Fruit fly (Drosophila melanogaster) whole organism, embryonic: Measurements from ENCODE around the gene CG32281.

Source experiments
- Atf-2 ChIP-seq: fragments of 200-800 bp; sonication (Bioruptor generic); optimal IDR thresholded peaks from 2 replicates; lab custom pipeline; 2016; ENCODE audit warnings: missing biosample characterization, missing genetic modification characterization
- Bteb2 ChIP-seq: fragments of 200-800 bp; sonication (Bioruptor generic); optimal IDR thresholded peaks from 2 replicates; lab custom pipeline; 2016; ENCODE audit warnings: missing biosample characterization, missing genetic modification characterization
- CG10147 ChIP-seq: fragments of 200-800 bp; sonication (Bioruptor generic); optimal IDR thresholded peaks from 2 replicates; lab custom pipeline; 2019; ENCODE audit warnings: missing biosample characterization, mild to moderate bottlenecking, missing genetic modification characterization, moderate library complexity
- CG11085 ChIP-seq: fragments of 200-800 bp; sonication (Bioruptor generic); IDR thresholded peaks from 2 replicates; pipeline ENCODE4 v1.3.6; 2022; ENCODE audit warnings: missing biosample characterization, missing genetic modification characterization
- CG14667 ChIP-seq: fragments of 200-800 bp; sonication (Bioruptor generic); IDR thresholded peaks from 2 replicates; pipeline ENCODE4 v1.3.6; 2022; ENCODE audit warnings: missing biosample characterization, missing genetic modification characterization
- CG14860 ChIP-seq: fragments of 200-800 bp; sonication (Bioruptor generic); IDR thresholded peaks from 3 replicates; pipeline ENCODE4 v1.3.6; 2022; ENCODE audit warnings: missing biosample characterization, missing genetic modification characterization; ENCODE audit not compliant: partially characterized antibody
- CG1529 ChIP-seq: fragments of 200-800 bp; sonication (Bioruptor generic); optimal IDR thresholded peaks from 3 replicates; lab custom pipeline; 2018; ENCODE audit warnings: missing biosample characterization, missing genetic modification characterization
- CG2116 ChIP-seq: fragments of 200-800 bp; sonication (Bioruptor generic); optimal IDR thresholded peaks from 3 replicates; lab custom pipeline; 2018; ENCODE audit warnings: missing biosample characterization, mild to moderate bottlenecking, missing genetic modification characterization
- CG30020 ChIP-seq: fragments of 200-800 bp; optimal IDR thresholded peaks from 2 replicates; lab custom pipeline; 2019; ENCODE audit warnings: missing biosample characterization, mild to moderate bottlenecking, missing genetic modification characterization, moderate library complexity
- CG30431 ChIP-seq: fragments of 200-800 bp; sonication (Bioruptor generic); optimal IDR thresholded peaks from 2 replicates; lab custom pipeline; 2017; ENCODE audit warnings: missing biosample characterization, missing genetic modification characterization
- CG32532 ChIP-seq: fragments of 200-800 bp; sonication (Bioruptor generic); IDR thresholded peaks from 2 replicates; pipeline ENCODE4 v1.3.6; 2022; ENCODE audit warnings: missing biosample characterization, missing genetic modification characterization
- CG34224 ChIP-seq: fragments of 200-800 bp; sonication (Bioruptor generic); IDR thresholded peaks from 3 replicates; pipeline ENCODE4 v1.3.6; 2022; ENCODE audit warnings: missing biosample characterization, missing genetic modification characterization; ENCODE audit not compliant: partially characterized antibody
- CG42726 ChIP-seq: fragments of 200-800 bp; sonication (Bioruptor generic); IDR thresholded peaks from 2 replicates; pipeline ENCODE4 v1.3.6; 2022; ENCODE audit warnings: missing biosample characterization, missing genetic modification characterization; ENCODE audit not compliant: partially characterized antibody
- CG8765 ChIP-seq: fragments of 200-800 bp; sonication (Bioruptor generic); IDR thresholded peaks from 2 replicates; pipeline ENCODE4 v1.3.6; 2022; ENCODE audit warnings: missing biosample characterization, missing genetic modification characterization
- CG9932 ChIP-seq: fragments of 200-800 bp; sonication (Bioruptor generic); IDR thresholded peaks from 2 replicates; pipeline ENCODE4 v1.3.6; 2022; ENCODE audit warnings: missing biosample characterization, missing genetic modification characterization
- CHES-1-like ChIP-seq: fragments of 200-800 bp; sonication (Bioruptor generic); optimal IDR thresholded peaks from 2 replicates; lab custom pipeline; 2016; ENCODE audit warnings: missing biosample characterization, missing genetic modification characterization
- Dbx ChIP-seq: fragments of 200-800 bp; sonication (Bioruptor generic); IDR thresholded peaks from 3 replicates; pipeline ENCODE4 v1.3.6; 2022; ENCODE audit warnings: missing biosample characterization, missing genetic modification characterization
- Dref ChIP-seq: fragments of 200-800 bp; sonication (Bioruptor generic); IDR thresholded peaks from 2 replicates; pipeline ENCODE4 v1.3.6; 2022; ENCODE audit warnings: missing biosample characterization, missing genetic modification characterization
- Gsc ChIP-seq: fragments of 200-800 bp; sonication (Bioruptor generic); IDR thresholded peaks from 2 replicates; pipeline ENCODE4 v1.3.6; 2022; ENCODE audit warnings: missing biosample characterization, missing genetic modification characterization
- HLH4C ChIP-seq: fragments of 200-800 bp; sonication (Bioruptor generic); IDR thresholded peaks from 3 replicates; pipeline ENCODE4 v1.3.6; 2022; ENCODE audit warnings: missing biosample characterization, missing genetic modification characterization; ENCODE audit not compliant: partially characterized antibody
- Hr39 ChIP-seq: fragments of >200 bp; optimal IDR thresholded peaks from 2 replicates; lab custom pipeline; 2017
- Hr78 ChIP-seq, 2 experiments: fragments of 200-800 bp in 1 of 2; fragments of >200 bp in 1 of 2; sonication (Bioruptor generic) in 1 of 2; optimal IDR thresholded peaks; 2 replicates each; lab custom pipeline; 2017 to 2019; ENCODE audit warnings: missing biosample characterization in 2 of 2, missing genetic modification characterization in 2 of 2, mild to moderate bottlenecking in 1 of 2, moderate library complexity in 1 of 2
- MBD-R2 ChIP-seq: fragments of 200-800 bp; sonication (Bioruptor generic); IDR thresholded peaks from 2 replicates; pipeline ENCODE4 v1.3.6; 2022; ENCODE audit warnings: missing biosample characterization, missing genetic modification characterization
- Oli ChIP-seq: fragments of 200-800 bp; sonication (Bioruptor generic); optimal IDR thresholded peaks from 2 replicates; lab custom pipeline; 2018; ENCODE audit warnings: missing biosample characterization, mild to moderate bottlenecking, missing genetic modification characterization, moderate library complexity
- Pdp1 ChIP-seq, 2 experiments: fragments of 200-800 bp; sonication (Bioruptor generic); optimal IDR thresholded peaks; 3 replicates each; lab custom pipeline; 2016; ENCODE audit warnings: missing biosample characterization in 2 of 2, missing genetic modification characterization in 2 of 2, mild to moderate bottlenecking in 1 of 2, moderate library complexity in 1 of 2
- Ptx1 ChIP-seq: fragments of 200-800 bp; sonication (Bioruptor generic); IDR thresholded peaks from 2 replicates; pipeline ENCODE4 v1.3.6; 2022; ENCODE audit warnings: missing biosample characterization, missing genetic modification characterization
- Scr ChIP-seq: fragments of 200-800 bp; sonication (Bioruptor generic); IDR thresholded peaks from 2 replicates; pipeline ENCODE4 v1.3.6; 2022; ENCODE audit warnings: missing biosample characterization, missing genetic modification characterization; ENCODE audit not compliant: partially characterized antibody
- Sin3A ChIP-seq: fragments of >200 bp; optimal IDR thresholded peaks from 2 replicates; lab custom pipeline; 2018
- YL-1 ChIP-seq: fragments of 200-800 bp; sonication (Bioruptor generic); optimal IDR thresholded peaks from 3 replicates; lab custom pipeline; 2017; ENCODE audit warnings: missing biosample characterization, mild to moderate bottlenecking, missing genetic modification characterization
- amos ChIP-seq: fragments of 200-800 bp; sonication (Bioruptor generic); IDR thresholded peaks from 2 replicates; pipeline ENCODE4 v1.3.6; 2022; ENCODE audit warnings: missing biosample characterization, missing genetic modification characterization; ENCODE audit not compliant: partially characterized antibody
- ato ChIP-seq: fragments of 200-800 bp; sonication (Bioruptor generic); IDR thresholded peaks from 2 replicates; pipeline ENCODE4 v1.3.6; 2022; ENCODE audit warnings: missing biosample characterization, missing genetic modification characterization; ENCODE audit not compliant: partially characterized antibody
- bcd ChIP-seq: fragments of 200-800 bp; sonication (Bioruptor generic); optimal IDR thresholded peaks from 2 replicates; lab custom pipeline; 2017; ENCODE audit warnings: missing biosample characterization, mild to moderate bottlenecking, missing genetic modification characterization
- bigmax ChIP-seq: fragments of 200-800 bp; sonication (Bioruptor generic); optimal IDR thresholded peaks from 2 replicates; lab custom pipeline; 2018; ENCODE audit warnings: missing biosample characterization, mild to moderate bottlenecking, missing genetic modification characterization
- bowl ChIP-seq: fragments of 200-800 bp; sonication (Bioruptor generic); IDR thresholded peaks from 2 replicates; pipeline ENCODE4 v1.3.6; 2022; ENCODE audit warnings: missing biosample characterization, missing genetic modification characterization
- cg ChIP-seq: fragments of 200-800 bp; sonication (Bioruptor generic); optimal IDR thresholded peaks from 3 replicates; lab custom pipeline; 2019; ENCODE audit warnings: missing biosample characterization, mild to moderate bottlenecking, missing genetic modification characterization, moderate library complexity
- ci ChIP-seq: fragments of 200-800 bp; sonication (Bioruptor generic); IDR thresholded peaks from 3 replicates; pipeline ENCODE4 v1.3.6; 2022; ENCODE audit warnings: missing biosample characterization, missing genetic modification characterization
- dm ChIP-seq: fragments of 200-800 bp; sonication (Bioruptor generic); optimal IDR thresholded peaks from 3 replicates; lab custom pipeline; 2016; ENCODE audit warnings: missing biosample characterization, missing genetic modification characterization
- grn ChIP-seq: fragments of 200-800 bp; sonication (Bioruptor generic); optimal IDR thresholded peaks from 3 replicates; lab custom pipeline; 2017; ENCODE audit warnings: missing biosample characterization, missing genetic modification characterization
- h ChIP-seq: fragments of >200 bp; optimal IDR thresholded peaks from 2 replicates; lab custom pipeline; 2017
- insv ChIP-seq, 2 experiments: fragments of 200-800 bp; sonication (Bioruptor generic); optimal IDR thresholded peaks; 3 replicates each; lab custom pipeline; 2016 to 2018; ENCODE audit warnings: missing biosample characterization in 2 of 2, missing genetic modification characterization in 2 of 2
- ken ChIP-seq: fragments of 200-800 bp; sonication (Bioruptor generic); IDR thresholded peaks from 3 replicates; pipeline ENCODE4 v1.3.6; 2022; ENCODE audit warnings: missing biosample characterization, missing genetic modification characterization
- knrl ChIP-seq: fragments of 200-800 bp; sonication (Bioruptor generic); IDR thresholded peaks from 3 replicates; pipeline ENCODE4 v1.3.6; 2022; ENCODE audit warnings: missing biosample characterization, missing genetic modification characterization; ENCODE audit not compliant: partially characterized antibody
- lilli ChIP-seq: fragments of 200-800 bp; sonication (Bioruptor generic); optimal IDR thresholded peaks from 3 replicates; lab custom pipeline; 2016; ENCODE audit warnings: missing biosample characterization, missing genetic modification characterization
- pho ChIP-seq: fragments of 200-800 bp; sonication (Bioruptor generic); optimal IDR thresholded peaks from 2 replicates; lab custom pipeline; 2016; ENCODE audit warnings: missing biosample characterization, missing genetic modification characterization
- pzg ChIP-seq: fragments of 200-800 bp; sonication (Bioruptor generic); optimal IDR thresholded peaks from 3 replicates; lab custom pipeline; 2018; ENCODE audit warnings: missing biosample characterization, mild to moderate bottlenecking, missing genetic modification characterization, moderate library complexity
- repo ChIP-seq: fragments of 200-800 bp; sonication (Bioruptor generic); optimal IDR thresholded peaks from 2 replicates; lab custom pipeline; 2016; ENCODE audit warnings: missing biosample characterization, missing genetic modification characterization
- schlank ChIP-seq: fragments of 200-800 bp; sonication (Bioruptor generic); optimal IDR thresholded peaks from 2 replicates; lab custom pipeline; 2018; ENCODE audit warnings: missing biosample characterization, mild to moderate bottlenecking, missing genetic modification characterization
- sens ChIP-seq: fragments of 200-800 bp; sonication (Bioruptor generic); peaks from one replicate; lab custom pipeline; 2016; ENCODE audit warnings: missing biosample characterization, missing genetic modification characterization
- sens-2 ChIP-seq: fragments of 200-800 bp; sonication (Bioruptor generic); IDR thresholded peaks from 2 replicates; pipeline ENCODE4 v1.3.6; 2022; ENCODE audit warnings: missing biosample characterization, missing genetic modification characterization
- sna ChIP-seq: fragments of 200-800 bp; sonication (Bioruptor generic); IDR thresholded peaks from 2 replicates; pipeline ENCODE4 v1.3.6; 2022; ENCODE audit warnings: missing biosample characterization, missing genetic modification characterization; ENCODE audit not compliant: partially characterized antibody
- sr ChIP-seq: fragments of 200-800 bp; sonication (Bioruptor generic); IDR thresholded peaks from 3 replicates; pipeline ENCODE4 v1.3.6; 2022; ENCODE audit warnings: missing biosample characterization, missing genetic modification characterization
- tna ChIP-seq: fragments of 200-800 bp; sonication (Bioruptor generic); IDR thresholded peaks from 2 replicates; pipeline ENCODE4 v1.3.6; 2022; ENCODE audit warnings: missing biosample characterization, missing genetic modification characterization; ENCODE audit not compliant: partially characterized antibody

The CG32281 gene

DNA sequence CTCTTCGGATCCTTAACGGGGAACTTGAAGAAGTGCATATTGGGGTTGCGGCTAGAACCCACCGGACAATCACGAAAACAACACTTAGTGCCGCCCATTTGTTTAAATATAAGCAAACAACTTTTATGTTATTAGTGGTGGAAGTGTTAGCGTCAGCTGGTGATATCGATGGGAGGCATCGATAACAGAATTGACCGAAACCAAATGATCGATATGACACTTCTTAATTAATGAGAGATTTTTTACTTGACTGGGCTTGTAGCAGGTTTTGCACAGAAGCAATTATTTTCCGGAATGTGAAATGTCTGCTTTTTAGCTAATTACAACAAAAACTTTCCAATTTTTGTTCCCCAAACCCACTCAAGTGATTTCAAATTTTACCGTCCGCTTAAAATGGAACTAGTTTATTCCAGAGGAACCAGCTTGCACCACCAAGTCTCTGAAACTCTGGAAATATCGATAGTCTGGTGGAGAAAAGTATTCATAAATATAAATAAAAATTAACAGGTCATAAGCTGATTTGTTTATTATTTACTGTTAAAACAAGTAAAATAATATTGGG is 23.2 kb downstream of the CG32281 start, which contains the start of gene CG14965 (continued):
- TF ChIP-seq Oli (tag; lab: Kevin White, UChicago) (no peak), sna (GFP tag; lab: Robert Waterston, UW) (peak; percentile 95), CG30431 (GFP tag; lab: Kevin White, UChicago) (no peak), bcd (GFP tag; lab: Kevin White, UChicago) (no peak), CG1529 (GFP tag; lab: Kevin White, UChicago) (no peak), Scr (GFP tag; lab: Robert Waterston, UW) (peak; percentile 94), CHES-1-like (no peak), CG10147 (GFP tag; lab: Kevin White, UChicago) (no peak), CG30020 (tag; lab: Kevin White, UChicago) (no peak), Gsc (GFP tag; lab: Robert Waterston, UW) (no peak), insv (GFP tag; optimal IDR thresholded peaks at IDR 0.05; lab: Kevin White, UChicago) (no peak), Dbx (no peak), knrl (GFP tag; lab: Robert Waterston, UW) (peak; percentile 91), HLH4C (GFP tag; lab: Robert Waterston, UW) (peak; percentile 91), repo (GFP tag; lab: Kevin White, UChicago) (no peak), CG8765 (GFP tag; lab: Robert Waterston, UW) (no peak), Hr39 (lab: Kevin White, UChicago) (no peak), CG42726 (GFP tag; lab: Robert Waterston, UW) (peak; percentile 27; the same call in 1 of the 2 replicates), sens-2 (GFP tag; lab: Robert Waterston, UW) (no peak), ci (GFP tag; lab: Robert Waterston, UW) (no peak), sr (GFP tag; lab: Robert Waterston, UW) (no peak), ken (GFP tag; lab: Robert Waterston, UW) (no peak), Dref (peak; percentile 84), Atf-2 (GFP tag; lab: Kevin White, UChicago) (no peak), Pdp1 (GFP tag; optimal IDR thresholded peaks at IDR 0.05; lab: Kevin White, UChicago) (no peak), CG11085 (GFP tag; lab: Robert Waterston, UW) (no peak), MBD-R2 (GFP tag; lab: Robert Waterston, UW) (peak; percentile 62), dm (GFP tag; lab: Kevin White, UChicago) (no peak), ato (peak; percentile 75), pho (GFP tag; lab: Kevin White, UChicago) (no peak), amos (GFP tag; lab: Robert Waterston, UW) (peak; percentile 87), bowl (no peak), CG32532 (GFP tag; lab: Robert Waterston, UW) (no peak), CG9932 (GFP tag; lab: Robert Waterston, UW) (no peak), h (lab: Kevin White, UChicago) (no peak), tna (GFP tag; lab: Robert Waterston, UW) (peak; percentile 78), CG2116 (GFP tag; lab: Kevin White, UChicago) (peak; percentile 80), YL-1 (GFP tag; lab: Kevin White, UChicago) (no peak), CG34224 (GFP tag; lab: Robert Waterston, UW) (peak; percentile 84), CG14667 (GFP tag; lab: Robert Waterston, UW) (no peak), Hr78 (GFP tag; optimal IDR thresholded peaks at IDR 0.05; lab: Kevin White, UChicago) (no peak), Bteb2 (GFP tag; lab: Kevin White, UChicago) (no peak), grn (no peak), CG14860 (GFP tag; lab: Robert Waterston, UW) (peak; percentile 87), Ptx1 (GFP tag; lab: Robert Waterston, UW) (no peak), schlank (tag; lab: Kevin White, UChicago) (no peak), cg (no peak), pzg (GFP tag; lab: Kevin White, UChicago) (peak; percentile 64), Sin3A (peak; percentile 84), lilli (GFP tag; lab: Kevin White, UChicago) (no peak), bigmax (GFP tag; lab: Kevin White, UChicago) (no peak), sens (no peak)
